Worm (Caenorhabditis elegans): ENCODE results near the gene cit-1.1.

DNA sequence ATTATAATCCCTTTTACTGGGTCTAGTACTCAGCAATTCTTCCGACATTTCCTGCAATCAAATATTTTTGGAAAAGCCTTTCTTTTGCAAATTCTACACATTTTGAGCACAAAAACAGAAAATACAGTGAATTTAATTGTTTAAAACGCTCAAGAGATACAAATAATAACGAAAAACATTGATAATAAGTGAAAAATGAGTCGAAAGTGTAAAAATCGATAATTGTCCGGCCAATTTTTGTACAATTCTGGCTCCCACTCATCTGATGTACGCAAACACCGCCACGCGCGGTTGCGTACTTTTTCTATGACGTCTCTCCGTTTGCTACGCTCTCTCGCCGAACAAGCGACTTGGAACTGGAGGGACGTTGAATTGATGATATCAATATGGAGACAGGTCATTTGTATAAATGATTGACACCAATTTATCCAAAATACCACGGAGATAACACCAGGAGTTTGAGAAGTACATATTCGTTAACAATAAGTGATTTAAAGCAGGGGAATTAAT, 11.3 kb upstream of the cit-1.1 start, which contains the start of gene lin-36:
- TF ChIP-seq nhr-25 (tag; optimal IDR thresholded peaks at IDR 0.05) (peak; percentile 74), snpc-4 (tag; optimal IDR thresholded peaks at IDR 0.05) (no peak), nhr-237 (tag; optimal IDR thresholded peaks at IDR 0.05) (peak; percentile 7), elt-3 (tag; optimal IDR thresholded peaks at IDR 0.05) (no peak), aly-2 (tag; optimal IDR thresholded peaks at IDR 0.05) (no peak), nhr-77 (tag; optimal IDR thresholded peaks at IDR 0.05) (no peak), ztf-4 (tag; optimal IDR thresholded peaks at IDR 0.05) (no peak), nhr-12 (tag; optimal IDR thresholded peaks at IDR 0.05) (no peak), skn-1 (tag; optimal IDR thresholded peaks at IDR 0.05) (peak; percentile 44), mdl-1 (tag; optimal IDR thresholded peaks at IDR 0.05) (no peak), unc-39 (tag; optimal IDR thresholded peaks at IDR 0.05) (no peak), zag-1 (tag; optimal IDR thresholded peaks at IDR 0.05) (peak; percentile 16), nhr-10 (tag; optimal IDR thresholded peaks at IDR 0.05) (no peak)

Data from whole organism, L2 larva.